Fruit fly (Drosophila melanogaster): ENCODE data around the gene Jasper.

Gene Jasper

DNA sequence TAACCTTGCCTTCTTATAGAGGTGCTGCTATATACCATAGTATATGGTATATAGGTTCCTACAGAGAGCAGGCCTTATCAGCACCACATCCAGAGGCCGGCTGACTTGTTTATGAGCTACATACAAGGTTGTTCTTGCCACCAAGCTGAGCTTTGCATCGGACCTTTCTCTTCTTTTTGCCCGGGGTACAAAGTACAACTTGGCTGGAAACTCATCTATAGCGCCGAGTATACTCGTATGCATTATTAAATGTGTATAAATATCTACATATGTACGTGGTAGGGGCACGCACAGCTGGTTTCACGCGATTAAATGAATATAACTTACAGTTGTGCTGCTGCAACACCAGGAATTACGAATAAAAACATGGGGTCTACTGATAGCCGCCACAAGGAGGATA, 38.4 kb upstream of the Jasper start (continued):
- TF ChIP-seq CG8632 (GFP tag; optimal IDR thresholded peaks at IDR 0.05) (no peak), Sox14 (GFP tag; optimal IDR thresholded peaks at IDR 0.05) (peak; percentile 6), Hr4 (GFP tag; optimal IDR thresholded peaks at IDR 0.05) (no peak), eg (GFP tag; IDR thresholded peaks at IDR 0.05) (no peak), dac (GFP tag; optimal IDR thresholded peaks at IDR 0.05) (no peak), salr (GFP tag; optimal IDR thresholded peaks at IDR 0.05) (peak in 1 of 2 experiments; percentile 16), ss (GFP tag; optimal IDR thresholded peaks at IDR 0.05) (peak; percentile 88 to 90), Gug (GFP tag; IDR thresholded peaks at IDR 0.05) (no peak), svp (GFP tag) (peak; percentile 77), fd85E (GFP tag; optimal IDR thresholded peaks at IDR 0.05) (no peak), achi (GFP tag; optimal IDR thresholded peaks at IDR 0.05) (peak; percentile 18), OdsH (GFP tag; optimal IDR thresholded peaks at IDR 0.05) (no peak), Met (GFP tag; optimal IDR thresholded peaks at IDR 0.05) (peak; percentile 7), Ets21C (GFP tag; optimal IDR thresholded peaks at IDR 0.05) (no peak), Ets96B (tag; optimal IDR thresholded peaks at IDR 0.05) (peak; percentile 46), Lpt (GFP tag; optimal IDR thresholded peaks at IDR 0.05) (peak; percentile 16), CG10631 (GFP tag; optimal IDR thresholded peaks at IDR 0.05) (no peak), Eip78C (GFP tag) (peak; percentile 71)

DNA sequence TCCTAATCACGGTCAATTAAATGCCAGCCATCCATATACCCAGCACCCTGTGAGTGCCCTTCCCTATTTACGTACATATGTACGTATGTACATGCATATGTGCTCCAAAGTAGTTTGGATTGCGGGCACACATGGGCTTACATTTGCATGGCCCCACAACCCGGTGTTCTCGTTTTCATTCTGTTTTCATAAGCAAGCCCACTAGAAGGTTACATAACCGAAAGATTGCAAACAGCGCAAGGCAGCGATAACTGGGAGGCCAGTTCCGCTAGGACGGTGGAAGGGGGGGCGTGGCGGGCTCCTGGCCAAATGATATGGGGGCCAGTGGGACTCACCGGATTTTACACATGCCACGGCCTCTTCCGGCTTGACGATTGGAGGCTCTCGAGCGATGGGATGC, 37.8 kb upstream of the Jasper start:
- no peak for TF ChIP-seq Sox14 (GFP tag; optimal IDR thresholded peaks at IDR 0.05)

DNA sequence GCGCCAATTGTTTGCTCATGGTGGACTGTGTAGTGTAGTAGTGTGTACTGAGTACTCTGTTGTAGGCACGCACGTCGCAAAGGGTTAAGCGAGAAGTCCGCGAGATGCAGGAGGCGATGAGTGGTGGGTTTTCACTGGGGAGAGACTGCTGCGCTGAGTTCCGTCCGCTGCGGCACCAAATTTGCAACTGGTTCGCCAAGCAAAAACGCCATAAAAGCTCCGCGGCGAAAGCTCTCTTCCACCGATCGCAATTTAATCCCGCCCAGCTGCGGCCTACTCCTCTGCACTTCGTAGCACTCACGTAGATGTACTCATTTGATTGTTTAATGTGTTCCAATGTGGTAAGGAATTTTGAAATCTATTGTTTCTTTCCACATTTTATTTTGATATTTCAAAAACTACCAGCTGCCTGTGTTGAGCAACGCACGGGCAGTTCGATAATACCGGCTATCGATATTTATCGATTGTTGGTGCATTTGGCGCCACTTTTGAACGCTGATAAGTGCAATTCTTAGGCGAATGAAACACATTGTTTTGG, 37.3 kb upstream of the Jasper start, which contains the start of gene CG7920:
CG7920 (minus strand) TSS at position 308 of the 538 bp plus-strand sequence.
- TF ChIP-seq eg (GFP tag; IDR thresholded peaks at IDR 0.05): peak; percentile 60; the same call in 2 of the 3 replicates
- TF ChIP-seq esn (GFP tag; optimal IDR thresholded peaks at IDR 0.05): peak; percentile 50
- no peak for TF ChIP-seq Hr4 (GFP tag; optimal IDR thresholded peaks at IDR 0.05)
- peak; percentile 13 for TF ChIP-seq cyc (GFP tag; optimal IDR thresholded peaks at IDR 0.05)
- TF ChIP-seq dac (GFP tag; optimal IDR thresholded peaks at IDR 0.05): no peak
- no peak for TF ChIP-seq acj6 (GFP tag; optimal IDR thresholded peaks at IDR 0.05)
- peak; percentile 52 for TF ChIP-seq CG16779 (tag; optimal IDR thresholded peaks at IDR 0.05)
- no peak for TF ChIP-seq Sox15 (GFP tag; optimal IDR thresholded peaks at IDR 0.05)
- TF ChIP-seq CG7368 (GFP tag; optimal IDR thresholded peaks at IDR 0.05): no peak
- peak; percentile 61 for TF ChIP-seq CG1621 (tag; optimal IDR thresholded peaks at IDR 0.05)
- peak; percentile 75 for TF ChIP-seq Eip78C (GFP tag)
- TF ChIP-seq CG4318 (GFP tag; optimal IDR thresholded peaks at IDR 0.05): no peak
- no peak for TF ChIP-seq Hr39 (GFP tag; optimal IDR thresholded peaks at IDR 0.05)
- peak; percentile 71 for TF ChIP-seq vri (GFP tag; optimal IDR thresholded peaks at IDR 0.05)
- TF ChIP-seq CG9139 (GFP tag; optimal IDR thresholded peaks at IDR 0.05): peak; percentile 66
- no peak for TF ChIP-seq Eip93F (GFP tag; optimal IDR thresholded peaks at IDR 0.05)
- peak; percentile 73 for TF ChIP-seq CG6854 (GFP tag; optimal IDR thresholded peaks at IDR 0.05)
- peak; percentile 65 to 68 for TF ChIP-seq ss (GFP tag; optimal IDR thresholded peaks at IDR 0.05)
- TF ChIP-seq CG6276 (GFP tag; optimal IDR thresholded peaks at IDR 0.05): peak; percentile 44
- no peak for TF ChIP-seq CG8319 (GFP tag; optimal IDR thresholded peaks at IDR 0.05)
- peak; percentile 7 for TF ChIP-seq fkh (GFP tag; optimal IDR thresholded peaks at IDR 0.05)
- no peak for TF ChIP-seq CG10631 (GFP tag; optimal IDR thresholded peaks at IDR 0.05)
- peak; percentile 39 for TF ChIP-seq lz (GFP tag; optimal IDR thresholded peaks at IDR 0.05)
- TF ChIP-seq CG11902 (GFP tag; optimal IDR thresholded peaks at IDR 0.05): no peak
- peak; percentile 61; the same call in 2 of the 3 replicates for TF ChIP-seq CG6163 (GFP tag; IDR thresholded peaks at IDR 0.05)
- peak; percentile 60; the same call in 2 of the 3 replicates for TF ChIP-seq CG8119 (GFP tag; IDR thresholded peaks at IDR 0.05)
- TF ChIP-seq CG11294 (GFP tag; IDR thresholded peaks at IDR 0.05): no peak
- no peak for TF ChIP-seq Lpt (GFP tag; optimal IDR thresholded peaks at IDR 0.05)
- TF ChIP-seq CG31627 (GFP tag; optimal IDR thresholded peaks at IDR 0.05): peak; percentile 10
- no peak for TF ChIP-seq CG3032 (tag; optimal IDR thresholded peaks at IDR 0.05)
- peak; percentile 14 for TF ChIP-seq topi (GFP tag; optimal IDR thresholded peaks at IDR 0.05)
- peak; percentile 45 for TF ChIP-seq net (GFP tag; optimal IDR thresholded peaks at IDR 0.05)
- no peak for TF ChIP-seq OdsH (GFP tag; optimal IDR thresholded peaks at IDR 0.05)
- no peak for TF ChIP-seq fd85E (GFP tag; optimal IDR thresholded peaks at IDR 0.05)
- TF ChIP-seq achi (GFP tag; optimal IDR thresholded peaks at IDR 0.05): no peak
- TF ChIP-seq Sox14 (GFP tag; optimal IDR thresholded peaks at IDR 0.05): no peak
- no peak for TF ChIP-seq CG8632 (GFP tag; optimal IDR thresholded peaks at IDR 0.05)
- TF ChIP-seq CG10669 (GFP tag; optimal IDR thresholded peaks at IDR 0.05): no peak
- no peak for TF ChIP-seq Gug (GFP tag; IDR thresholded peaks at IDR 0.05)
- peak; percentile 46; the same call in 1 of the 2 replicates for TF ChIP-seq CG15336 (GFP tag; IDR thresholded peaks at IDR 0.05)
- TF ChIP-seq Ets96B (tag; optimal IDR thresholded peaks at IDR 0.05): no peak
- TF ChIP-seq CG3919 (GFP tag; optimal IDR thresholded peaks at IDR 0.05): peak; percentile 65
- peak; percentile 44 for TF ChIP-seq svp (GFP tag)

Data from whole organism, prepupa.